Fruit fly (Drosophila melanogaster) whole organism, embryonic: ENCODE results near the gene CG10492.
A peak's percentile ranks its signal among the peaks of the same experiment; 100 is the strongest.

Experiments
- Aef1 ChIP-seq: fragments of 200-800 bp; sonication (Bioruptor generic); IDR thresholded peaks from 3 replicates; pipeline ENCODE4 v1.3.6; 2022; ENCODE audit warnings: missing biosample characterization, missing genetic modification characterization
- Asciz ChIP-seq: fragments of 200-800 bp; sonication (Bioruptor generic); optimal IDR thresholded peaks from 2 replicates; lab custom pipeline; 2017; ENCODE audit warnings: missing biosample characterization, mild to moderate bottlenecking, missing genetic modification characterization, missing genetic modification reagents
- Awh ChIP-seq: fragments of 200-800 bp; sonication (Bioruptor generic); IDR thresholded peaks from 2 replicates; pipeline ENCODE4, ENCODE4 v1.3.6; 2022; ENCODE audit warnings: missing biosample characterization, missing genetic modification characterization
- Blimp-1 ChIP-seq: fragments of 200-800 bp; sonication (Bioruptor generic); optimal IDR thresholded peaks from 3 replicates; lab custom pipeline; 2018; ENCODE audit warnings: missing biosample characterization, missing genetic modification characterization, mild to moderate bottlenecking, moderate library complexity, missing genetic modification reagents
- CG12299 ChIP-seq: fragments of 200-800 bp; sonication (Bioruptor generic); optimal IDR thresholded peaks from 2 replicates; lab custom pipeline; 2018; ENCODE audit warnings: missing biosample characterization, mild to moderate bottlenecking, missing genetic modification characterization
- CG1233 ChIP-seq: fragments of 200-800 bp; sonication (Bioruptor generic); optimal IDR thresholded peaks from 4 replicates; lab custom pipeline; 2018; ENCODE audit warnings: missing biosample characterization, mild to moderate bottlenecking, missing genetic modification characterization
- CG12744 ChIP-seq: fragments of 200-800 bp; sonication (Bioruptor generic); optimal IDR thresholded peaks from 2 replicates; lab custom pipeline; 2016; ENCODE audit warnings: missing biosample characterization, missing genetic modification characterization
- CG14860 ChIP-seq: fragments of 200-800 bp; sonication (Bioruptor generic); IDR thresholded peaks from 3 replicates; pipeline ENCODE4 v1.3.6; 2022; ENCODE audit warnings: missing biosample characterization, missing genetic modification characterization; ENCODE audit not compliant: partially characterized antibody
- CG15479 ChIP-seq: fragments of 200-800 bp; sonication (Bioruptor generic); optimal IDR thresholded peaks from 3 replicates; lab custom pipeline; 2019; ENCODE audit warnings: missing biosample characterization, mild to moderate bottlenecking, missing genetic modification characterization, moderate library complexity
- CG17328 ChIP-seq: fragments of 200-800 bp; sonication (Bioruptor generic); IDR thresholded peaks from 2 replicates; pipeline ENCODE4 v1.3.6; 2022; ENCODE audit warnings: missing biosample characterization, missing genetic modification characterization
- CG17385 ChIP-seq: fragments of 200-800 bp; sonication (Bioruptor generic); optimal IDR thresholded peaks from 3 replicates; lab custom pipeline; 2018; ENCODE audit warnings: missing biosample characterization, mild to moderate bottlenecking, missing genetic modification characterization
- CG17829 ChIP-seq: fragments of 200-800 bp; optimal IDR thresholded peaks from 2 replicates; lab custom pipeline; 2019; ENCODE audit warnings: missing biosample characterization, mild to moderate bottlenecking, missing genetic modification characterization, moderate library complexity
- CG2120 ChIP-seq: fragments of 200-800 bp; sonication (Bioruptor generic); optimal IDR thresholded peaks from 3 replicates; lab custom pipeline; 2016; ENCODE audit warnings: missing biosample characterization, missing genetic modification characterization
- CG30403 ChIP-seq: fragments of 200-800 bp; sonication (Bioruptor generic); optimal IDR thresholded peaks from 3 replicates; lab custom pipeline; 2016; ENCODE audit warnings: missing biosample characterization, missing genetic modification characterization
- CG33557 ChIP-seq: fragments of 200-800 bp; sonication (Bioruptor generic); optimal IDR thresholded peaks from 2 replicates; lab custom pipeline; 2019; ENCODE audit warnings: missing biosample characterization, mild to moderate bottlenecking, missing genetic modification characterization, moderate library complexity
- CG34224 ChIP-seq: fragments of 200-800 bp; sonication (Bioruptor generic); IDR thresholded peaks from 3 replicates; pipeline ENCODE4 v1.3.6; 2022; ENCODE audit warnings: missing biosample characterization, missing genetic modification characterization; ENCODE audit not compliant: partially characterized antibody
- CG4282 ChIP-seq: fragments of 200-800 bp; sonication (Bioruptor generic); optimal IDR thresholded peaks from 2 replicates; lab custom pipeline; 2016; ENCODE audit warnings: missing biosample characterization, missing genetic modification characterization
- CG4360 ChIP-seq: fragments of 200-800 bp; sonication (Bioruptor generic); IDR thresholded peaks from 2 replicates; pipeline ENCODE4 v1.3.6; 2022; ENCODE audit warnings: missing biosample characterization, missing genetic modification characterization
- CG43689 ChIP-seq: fragments of 200-800 bp; sonication (Bioruptor generic); IDR thresholded peaks from 2 replicates; pipeline ENCODE4 v1.3.6; 2022; ENCODE audit warnings: missing biosample characterization, missing genetic modification characterization
- CG6175 ChIP-seq: fragments of 200-800 bp; sonication (Bioruptor generic); IDR thresholded peaks from 3 replicates; pipeline ENCODE4 v1.3.6; 2022; ENCODE audit warnings: missing biosample characterization, missing genetic modification characterization
- CG7745 ChIP-seq: fragments of 200-800 bp; sonication (Bioruptor generic); optimal IDR thresholded peaks from 2 replicates; lab custom pipeline; 2018; ENCODE audit warnings: missing biosample characterization, mild to moderate bottlenecking, missing genetic modification characterization, moderate library complexity
- CTCF ChIP-seq: fragments of 200-800 bp; sonication (Bioruptor generic); optimal IDR thresholded peaks from 2 replicates; lab custom pipeline; 2017; ENCODE audit warnings: missing biosample characterization, mild to moderate bottlenecking, missing genetic modification characterization, moderate library complexity
- Chrac-16 ChIP-seq: fragments of 200-800 bp; sonication (Bioruptor generic); optimal IDR thresholded peaks from 3 replicates; lab custom pipeline; 2016; ENCODE audit warnings: missing biosample characterization, missing genetic modification characterization
- Dek ChIP-seq: fragments of 200-800 bp; sonication (Bioruptor generic); optimal IDR thresholded peaks from 3 replicates; lab custom pipeline; 2019; ENCODE audit warnings: missing biosample characterization, mild to moderate bottlenecking, missing genetic modification characterization, moderate library complexity
- E2f2 ChIP-seq: fragments of 200-800 bp; sonication (Bioruptor generic); IDR thresholded peaks from 2 replicates; pipeline ENCODE4 v1.3.6; 2022; ENCODE audit warnings: missing biosample characterization, missing genetic modification characterization
- Kr ChIP-seq: fragments of 200-800 bp; sonication (Bioruptor generic); optimal IDR thresholded peaks from 2 replicates; lab custom pipeline; 2017; ENCODE audit warnings: missing biosample characterization, mild to moderate bottlenecking, missing genetic modification characterization
- Lim3 ChIP-seq: fragments of 200-800 bp; sonication (Bioruptor generic); IDR thresholded peaks from 2 replicates; pipeline ENCODE4 v1.3.6; 2022; ENCODE audit warnings: missing biosample characterization, missing genetic modification characterization
- Oli ChIP-seq: fragments of 200-800 bp; sonication (Bioruptor generic); optimal IDR thresholded peaks from 2 replicates; lab custom pipeline; 2018; ENCODE audit warnings: missing biosample characterization, mild to moderate bottlenecking, missing genetic modification characterization, moderate library complexity
- Side ChIP-seq: fragments of 200-800 bp; sonication (Bioruptor generic); optimal IDR thresholded peaks from 2 replicates; lab custom pipeline; 2016; ENCODE audit warnings: missing biosample characterization, missing genetic modification characterization
- TFAM ChIP-seq: fragments of 200-800 bp; sonication (Bioruptor generic); optimal IDR thresholded peaks from 2 replicates; lab custom pipeline; 2017; ENCODE audit warnings: missing biosample characterization, missing genetic modification characterization, inconsistent platforms
- bbx ChIP-seq: fragments of 200-800 bp; sonication (Bioruptor generic); IDR thresholded peaks from 2 replicates; pipeline ENCODE4 v1.3.6; 2022; ENCODE audit warnings: missing biosample characterization, missing genetic modification characterization; ENCODE audit not compliant: partially characterized antibody
- bowl ChIP-seq: fragments of 200-800 bp; sonication (Bioruptor generic); IDR thresholded peaks from 2 replicates; pipeline ENCODE4 v1.3.6; 2022; ENCODE audit warnings: missing biosample characterization, missing genetic modification characterization
- cg ChIP-seq: fragments of 200-800 bp; sonication (Bioruptor generic); optimal IDR thresholded peaks from 3 replicates; lab custom pipeline; 2019; ENCODE audit warnings: missing biosample characterization, mild to moderate bottlenecking, missing genetic modification characterization, moderate library complexity
- croc ChIP-seq: fragments of 200-800 bp; sonication (Bioruptor generic); conservative IDR thresholded peaks from 3 replicates; pipeline ENCODE4 v1.3.6; 2022; ENCODE audit warnings: missing biosample characterization, missing genetic modification characterization
- crol ChIP-seq: fragments of 200-800 bp; sonication (Bioruptor generic); IDR thresholded peaks from 2 replicates; pipeline ENCODE4 v1.3.6; 2022; ENCODE audit warnings: missing biosample characterization, missing genetic modification characterization
- cwo ChIP-seq: fragments of 200-800 bp; sonication (Bioruptor generic); optimal IDR thresholded peaks from 3 replicates; lab custom pipeline; 2017; ENCODE audit warnings: missing biosample characterization, missing genetic modification characterization, mild to moderate bottlenecking, moderate library complexity, missing genetic modification reagents
- dan ChIP-seq: fragments of 200-800 bp; sonication (Bioruptor generic); IDR thresholded peaks from 2 replicates; pipeline ENCODE4 v1.3.6; 2022; ENCODE audit warnings: missing biosample characterization, missing genetic modification characterization
- dati ChIP-seq: fragments of 200-800 bp; sonication (Bioruptor generic); IDR thresholded peaks from 2 replicates; pipeline ENCODE4 v1.3.6; 2022; ENCODE audit warnings: missing biosample characterization, missing genetic modification characterization
- en ChIP-seq: fragments of 200-800 bp; sonication (Bioruptor generic); optimal IDR thresholded peaks from 2 replicates; lab custom pipeline; 2016; ENCODE audit warnings: missing biosample characterization, missing genetic modification characterization
- ind ChIP-seq: fragments of 200-800 bp; sonication (Bioruptor generic); optimal IDR thresholded peaks from 3 replicates; lab custom pipeline; 2016; ENCODE audit warnings: missing biosample characterization, missing genetic modification characterization
- jigr1 ChIP-seq: fragments of 200-800 bp; sonication (Bioruptor generic); IDR thresholded peaks from 3 replicates; pipeline ENCODE4 v1.3.6; 2022; ENCODE audit warnings: missing biosample characterization, missing genetic modification characterization
- maf-S ChIP-seq: fragments of 200-800 bp; sonication (Bioruptor generic); optimal IDR thresholded peaks from 2 replicates; lab custom pipeline; 2016; ENCODE audit warnings: missing biosample characterization, missing genetic modification characterization
- pho ChIP-seq: fragments of 200-800 bp; sonication (Bioruptor generic); optimal IDR thresholded peaks from 2 replicates; lab custom pipeline; 2016; ENCODE audit warnings: missing biosample characterization, missing genetic modification characterization
- slp2 ChIP-seq: fragments of 200-800 bp; sonication (Bioruptor generic); optimal IDR thresholded peaks from 2 replicates; lab custom pipeline; 2016; ENCODE audit warnings: missing biosample characterization, missing genetic modification characterization
- sob ChIP-seq: fragments of 200-800 bp; sonication (Bioruptor generic); IDR thresholded peaks from 2 replicates; pipeline ENCODE4 v1.3.6; 2022; ENCODE audit warnings: missing biosample characterization, missing genetic modification characterization
- tin ChIP-seq: fragments of 200-800 bp; sonication (Bioruptor generic); optimal IDR thresholded peaks from 3 replicates; lab custom pipeline; 2016; ENCODE audit warnings: missing biosample characterization, missing genetic modification characterization
- twi ChIP-seq: fragments of 200-800 bp; optimal IDR thresholded peaks from 2 replicates; lab custom pipeline; 2019; ENCODE audit warnings: missing biosample characterization, mild to moderate bottlenecking, missing genetic modification characterization, moderate library complexity
- unpg ChIP-seq: fragments of 200-800 bp; sonication (Bioruptor generic); optimal IDR thresholded peaks from 3 replicates; lab custom pipeline; 2018; ENCODE audit warnings: missing biosample characterization, mild to moderate bottlenecking, missing genetic modification characterization, moderate library complexity
- vnd ChIP-seq: fragments of 200-800 bp; sonication (Bioruptor generic); IDR thresholded peaks from 3 replicates; pipeline ENCODE4 v1.3.6; 2022; ENCODE audit warnings: missing biosample characterization, missing genetic modification characterization; ENCODE audit not compliant: partially characterized antibody
- zen2 ChIP-seq: fragments of 200-800 bp; sonication (Bioruptor generic); IDR thresholded peaks from 3 replicates; pipeline ENCODE4 v1.3.6; 2022; ENCODE audit warnings: missing biosample characterization, missing genetic modification characterization; ENCODE audit not compliant: partially characterized antibody

Gene CG10492

dm6 chr2L:19014032-19014880, 39.6 kb upstream of the CG10492 start (continued):
- peak; percentile 55; the same call in 2 of the 3 replicates for TF ChIP-seq croc (GFP tag; lab: Robert Waterston, UW)
- TF ChIP-seq CTCF (GFP tag; lab: Kevin White, UChicago) = no peak
- peak; percentile 74 for TF ChIP-seq CG1233 (GFP tag; lab: Kevin White, UChicago)
- TF ChIP-seq pho = peak; percentile 43
- TF ChIP-seq dati (GFP tag; lab: Robert Waterston, UW) = no peak
- peak; percentile 70 for TF ChIP-seq Blimp-1 (GFP tag; lab: Kevin White, UChicago)
- peak; percentile 68 for TF ChIP-seq CG17829 (tag; lab: Kevin White, UChicago)
- no peak for TF ChIP-seq CG15479
- no peak for TF ChIP-seq bbx (GFP tag; lab: Robert Waterston, UW)
- TF ChIP-seq Chrac-16 (GFP tag; lab: Kevin White, UChicago) = peak; percentile 10
- TF ChIP-seq CG34224 (GFP tag; lab: Robert Waterston, UW) = no peak
- peak; percentile 58; the same call in 2 of the 3 replicates for TF ChIP-seq Aef1 (GFP tag; lab: Robert Waterston, UW)
- TF ChIP-seq CG2120 (GFP tag; lab: Kevin White, UChicago) = peak; percentile 75
- no peak for TF ChIP-seq Side (GFP tag; lab: Kevin White, UChicago)
- TF ChIP-seq unpg (GFP tag; lab: Kevin White, UChicago) = peak; percentile 74
- TF ChIP-seq Kr = no peak
- peak; percentile 70 for TF ChIP-seq Asciz (GFP tag; lab: Kevin White, UChicago)
- peak; percentile 74 for TF ChIP-seq Dek (tag; lab: Kevin White, UChicago)
- no peak for TF ChIP-seq Lim3 (GFP tag; lab: Robert Waterston, UW)
- no peak for TF ChIP-seq CG14860
- TF ChIP-seq Oli (tag; lab: Kevin White, UChicago) = peak; percentile 76
- TF ChIP-seq CG7745 = no peak
- no peak for TF ChIP-seq CG6175 (GFP tag; lab: Robert Waterston, UW)
- TF ChIP-seq tin (GFP tag; lab: Kevin White, UChicago) = peak; percentile 43
- no peak for TF ChIP-seq jigr1
- TF ChIP-seq CG17385 (GFP tag; lab: Kevin White, UChicago) = peak; percentile 80
- no peak for TF ChIP-seq en (GFP tag; lab: Kevin White, UChicago)
- TF ChIP-seq sob = peak; percentile 67
- TF ChIP-seq maf-S (GFP tag; lab: Kevin White, UChicago) = no peak
- 0 out of 3 replicates have a peak, but pooled peaks have one; percentile 29 for TF ChIP-seq vnd (GFP tag; lab: Robert Waterston, UW)
- peak; percentile 69 for TF ChIP-seq cwo (GFP tag; lab: Kevin White, UChicago)
- TF ChIP-seq crol = no peak
- peak; percentile 52 for TF ChIP-seq E2f2 (GFP tag; lab: Robert Waterston, UW)
- no peak for TF ChIP-seq CG33557 (GFP tag; lab: Kevin White, UChicago)
- TF ChIP-seq CG17328 = no peak
- no peak for TF ChIP-seq CG43689 (GFP tag; lab: Robert Waterston, UW)
- TF ChIP-seq Awh (GFP tag; lab: Robert Waterston, UW) = 0 out of 2 replicates have a peak, but pooled peaks have one; percentile 10
- peak; percentile 58 for TF ChIP-seq ind (GFP tag; lab: Kevin White, UChicago)
- no peak for TF ChIP-seq CG4282 (GFP tag; lab: Kevin White, UChicago)
- TF ChIP-seq bowl (GFP tag; lab: Robert Waterston, UW) = no peak
- no peak for TF ChIP-seq cg (GFP tag; lab: Kevin White, UChicago)
- peak; percentile 39 for TF ChIP-seq twi (tag; lab: Kevin White, UChicago)
- TF ChIP-seq dan (GFP tag; lab: Robert Waterston, UW) = no peak
- peak; percentile 74 for TF ChIP-seq CG12299 (tag; lab: Kevin White, UChicago)
- TF ChIP-seq TFAM (GFP tag; lab: Kevin White, UChicago) = no peak
- TF ChIP-seq zen2 = no peak
- no peak for TF ChIP-seq slp2 (GFP tag; lab: Kevin White, UChicago)
- TF ChIP-seq CG4360 (GFP tag; lab: Robert Waterston, UW) = no peak
- no peak for TF ChIP-seq CG12744 (GFP tag; lab: Kevin White, UChicago)
- peak; percentile 73 for TF ChIP-seq CG30403
